Fruit fly (Drosophila melanogaster) whole organism, adult: ENCODE data around the gene CG14441.
A peak's percentile ranks its signal among the peaks of the same experiment; 100 is the strongest.

ENCODE experiments used
- CG11617 ChIP-seq: fragments of 200-800 bp; sonication (Bioruptor generic); optimal IDR thresholded peaks from 2 replicates; lab custom pipeline; 2017; ENCODE audit warnings: mild to moderate bottlenecking, missing biosample characterization, missing genetic modification reagents, missing genetic modification characterization
- CG12768 ChIP-seq: fragments of 200-800 bp; sonication (Bioruptor generic); optimal IDR thresholded peaks from 2 replicates; lab custom pipeline; 2017; ENCODE audit warnings: missing biosample characterization, missing genetic modification characterization, mild to moderate bottlenecking, moderate library complexity, missing genetic modification reagents
- CG14711 ChIP-seq: fragments of 200-800 bp; sonication (Bioruptor generic); optimal IDR thresholded peaks from 2 replicates; lab custom pipeline; 2018; ENCODE audit warnings: missing biosample characterization, mild to moderate bottlenecking, missing genetic modification characterization, moderate library complexity
- CG1620 ChIP-seq: fragments of 200-800 bp; sonication (Bioruptor generic); optimal IDR thresholded peaks from 2 replicates; lab custom pipeline; 2016; ENCODE audit warnings: missing biosample characterization, missing genetic modification characterization
- CG33017 ChIP-seq: fragments of 200-800 bp; sonication (Bioruptor generic); optimal IDR thresholded peaks from 2 replicates; lab custom pipeline; 2018; ENCODE audit warnings: missing biosample characterization, mild to moderate bottlenecking, missing genetic modification characterization, moderate library complexity
- CG5204 ChIP-seq: fragments of 200-800 bp; sonication (Bioruptor generic); optimal IDR thresholded peaks from 2 replicates; lab custom pipeline; 2016; ENCODE audit warnings: missing biosample characterization, missing genetic modification characterization
- CG7045 ChIP-seq: fragments of 200-800 bp; sonication (Bioruptor generic); optimal IDR thresholded peaks from 2 replicates; lab custom pipeline; 2017; ENCODE audit warnings: missing biosample characterization, mild to moderate bottlenecking, missing genetic modification characterization
- CG7101 ChIP-seq: fragments of 200-800 bp; sonication (Bioruptor generic); optimal IDR thresholded peaks from 2 replicates; lab custom pipeline; 2018; ENCODE audit warnings: missing biosample characterization, mild to moderate bottlenecking, missing genetic modification characterization, moderate library complexity
- Clk ChIP-seq: fragments of 200-800 bp; sonication (Bioruptor generic); optimal IDR thresholded peaks from 2 replicates; lab custom pipeline; 2017; ENCODE audit warnings: missing biosample characterization, missing genetic modification characterization
- Crg-1 ChIP-seq: fragments of 200-800 bp; sonication (Bioruptor generic); optimal IDR thresholded peaks from 2 replicates; lab custom pipeline; 2016; ENCODE audit warnings: missing biosample characterization, missing genetic modification characterization
- Hr96 ChIP-seq: fragments of 200-800 bp; sonication (Bioruptor generic); optimal IDR thresholded peaks from 2 replicates; lab custom pipeline; 2016; ENCODE audit warnings: missing biosample characterization, missing genetic modification characterization
- Mnt ChIP-seq: fragments of 200-800 bp; sonication (Bioruptor generic); optimal IDR thresholded peaks from 2 replicates; lab custom pipeline; 2016; ENCODE audit warnings: missing biosample characterization, mild to moderate bottlenecking, missing genetic modification characterization
- bab1 ChIP-seq: fragments of 200-800 bp; sonication (Bioruptor generic); optimal IDR thresholded peaks from 3 replicates; lab custom pipeline; 2019; ENCODE audit warnings: missing biosample characterization, mild to moderate bottlenecking, missing genetic modification characterization, moderate library complexity
- cic ChIP-seq: fragments of 200-800 bp; sonication (Bioruptor generic); optimal IDR thresholded peaks from 2 replicates; lab custom pipeline; 2017; ENCODE audit warnings: missing biosample characterization, mild to moderate bottlenecking, missing genetic modification characterization, moderate library complexity
- cnc ChIP-seq, 2 experiments: fragments of >200 bp; optimal IDR thresholded peaks; 2 replicates each; lab custom pipeline; 2017
- kay ChIP-seq: fragments of 200-800 bp; sonication (Bioruptor generic); peaks from one replicate; lab custom pipeline; 2016; ENCODE audit warnings: missing biosample characterization, missing genetic modification characterization, borderline replicate concordance
- ovo ChIP-seq: fragments of 200-800 bp; sonication (Bioruptor generic); optimal IDR thresholded peaks from 2 replicates; lab custom pipeline; 2016; ENCODE audit warnings: missing biosample characterization, missing genetic modification characterization
- pad ChIP-seq: fragments of 200-800 bp; sonication (Bioruptor generic); optimal IDR thresholded peaks from 3 replicates; lab custom pipeline; 2017; ENCODE audit warnings: missing biosample characterization, missing genetic modification characterization, mild to moderate bottlenecking, moderate library complexity, missing genetic modification reagents
- tj ChIP-seq: fragments of 200-800 bp; sonication (Bioruptor generic); optimal IDR thresholded peaks from 3 replicates; lab custom pipeline; 2017; ENCODE audit warnings: missing biosample characterization, mild to moderate bottlenecking, missing genetic modification characterization, moderate library complexity
- toe ChIP-seq: fragments of 200-800 bp; sonication (Bioruptor generic); optimal IDR thresholded peaks from 2 replicates; lab custom pipeline; 2016; ENCODE audit warnings: missing biosample characterization, missing genetic modification characterization

Gene CG14441

DNA sequence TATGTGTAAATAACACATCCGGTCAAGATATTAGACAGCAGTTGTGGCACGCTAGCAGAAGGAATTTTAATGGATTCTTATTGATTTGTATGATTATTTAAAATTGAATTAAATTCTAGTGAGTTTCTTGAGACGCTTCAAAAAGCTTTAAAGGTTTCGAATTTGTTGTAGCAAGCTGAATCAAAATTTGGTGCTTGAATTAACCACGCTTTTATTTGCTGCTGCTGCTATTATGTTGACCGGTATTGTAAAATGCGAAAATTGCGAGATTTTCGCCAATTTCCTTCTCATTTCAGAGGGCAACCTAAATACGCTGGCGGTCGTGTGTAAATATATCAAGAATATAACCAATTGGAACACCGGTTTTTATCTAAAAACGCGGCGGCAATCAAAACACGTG lies 43.9 kb downstream of the CG14441 start:
- TF ChIP-seq bab1 (GFP tag; lab: Kevin White, UChicago) (no peak), Clk (GFP tag; lab: Kevin White, UChicago) (no peak), Mnt (GFP tag; lab: Kevin White, UChicago) (peak; percentile 65)

DNA sequence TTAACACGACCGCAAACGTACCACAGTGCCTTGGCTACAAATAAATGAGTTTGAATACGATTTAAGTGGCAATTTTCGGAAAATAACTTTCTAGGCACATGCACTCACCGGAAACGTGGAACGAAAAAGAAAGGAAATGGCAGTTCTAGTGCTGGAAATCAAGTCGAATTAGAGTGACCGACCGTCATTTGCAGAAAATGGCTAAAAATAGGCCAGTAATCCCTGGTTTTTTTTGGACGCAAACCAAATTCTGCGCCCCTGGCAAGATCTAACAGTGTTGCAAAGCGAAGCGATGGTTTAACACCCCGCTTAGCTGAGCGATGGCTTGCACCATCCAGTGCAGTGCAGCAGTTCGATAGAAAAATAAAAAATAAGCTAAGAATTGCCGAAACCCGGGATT lies 44.8 kb downstream of the CG14441 start, which contains the start of gene RpL17:
TSS of gene RpL17 (minus strand) at position 151 of the 400 bp plus-strand sequence.
- peak; percentile 95 for TF ChIP-seq CG7101
- TF ChIP-seq tj (GFP tag; lab: Kevin White, UChicago), result peak; percentile 78
- TF ChIP-seq bab1 (GFP tag; lab: Kevin White, UChicago), result peak; percentile 94
- TF ChIP-seq CG1620 (GFP tag; lab: Kevin White, UChicago), result peak; percentile 92
- peak; percentile 97 for TF ChIP-seq Crg-1
- TF ChIP-seq CG14711 (tag; lab: Kevin White, UChicago), result peak; percentile 73
- TF ChIP-seq CG12768, result peak; percentile 10
- no peak for TF ChIP-seq kay (GFP tag; lab: Kevin White, UChicago)
- TF ChIP-seq Clk (GFP tag; lab: Kevin White, UChicago), result peak; percentile 45
- TF ChIP-seq cic (GFP tag; lab: Kevin White, UChicago), result peak; percentile 59
- peak; percentile 72 for TF ChIP-seq CG33017
- peak; percentile 91 for TF ChIP-seq CG11617 (GFP tag; lab: Kevin White, UChicago)
- no peak for TF ChIP-seq cnc (optimal IDR thresholded peaks at IDR 0.05; lab: Kevin White, UChicago)
- TF ChIP-seq Hr96 (GFP tag; lab: Kevin White, UChicago), result peak; percentile 92
- TF ChIP-seq Mnt (GFP tag; lab: Kevin White, UChicago), result peak; percentile 97
- peak; percentile 37 for TF ChIP-seq CG7045 (GFP tag; lab: Kevin White, UChicago)
- peak; percentile 78 for TF ChIP-seq pad (GFP tag; lab: Kevin White, UChicago)
- TF ChIP-seq ovo (GFP tag; lab: Kevin White, UChicago), result peak; percentile 96
- TF ChIP-seq toe (GFP tag; lab: Kevin White, UChicago), result peak; percentile 46
- TF ChIP-seq CG5204, result peak; percentile 52

DNA sequence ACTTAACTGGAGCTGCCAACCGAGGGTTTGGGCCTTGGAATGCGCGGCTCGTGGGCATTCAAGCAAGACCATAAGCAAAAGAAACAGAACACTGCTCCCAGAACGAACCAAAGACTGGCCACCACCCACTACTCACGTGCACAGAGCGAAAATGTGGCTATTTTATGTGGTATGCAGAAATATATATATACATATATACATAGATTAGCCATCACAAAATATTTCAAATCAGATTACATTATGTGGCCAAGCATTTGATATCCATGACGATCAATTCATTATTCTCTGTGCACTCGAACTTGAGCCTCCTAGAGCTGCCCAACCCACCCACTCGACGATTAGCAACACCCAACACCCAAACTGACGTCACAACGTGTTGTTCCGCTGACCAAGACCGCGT lies 46.2 kb downstream of the CG14441 start:
- TF ChIP-seq Mnt (GFP tag; lab: Kevin White, UChicago) (no peak), tj (GFP tag; lab: Kevin White, UChicago) (no peak), toe (GFP tag; lab: Kevin White, UChicago) (no peak), CG11617 (GFP tag; lab: Kevin White, UChicago) (no peak), CG7045 (GFP tag; lab: Kevin White, UChicago) (no peak), Crg-1 (no peak), CG33017 (no peak)

DNA sequence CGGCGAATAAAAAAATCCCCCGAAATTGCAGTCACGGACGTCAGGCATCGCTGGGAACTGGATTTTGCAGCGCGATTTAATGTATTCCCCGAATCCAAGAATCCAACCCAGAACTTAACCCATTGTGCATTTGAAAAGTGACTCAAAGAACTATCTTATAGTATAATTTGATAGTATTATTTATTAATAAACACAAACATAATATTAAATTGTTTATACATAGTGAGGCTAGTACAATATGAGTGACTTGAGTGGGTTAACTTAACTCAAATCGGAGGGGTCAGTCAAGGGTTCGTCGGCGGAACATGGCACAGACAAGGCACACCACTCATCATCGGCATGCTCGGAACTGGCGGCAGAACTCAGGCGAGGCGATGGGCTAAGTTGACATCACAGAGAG lies 46.9 kb downstream of the CG14441 start:
- no peak for TF ChIP-seq Crg-1
- TF ChIP-seq ovo (GFP tag; lab: Kevin White, UChicago), result no peak
- no peak for TF ChIP-seq toe (GFP tag; lab: Kevin White, UChicago)
- no peak for TF ChIP-seq CG14711 (tag; lab: Kevin White, UChicago)
- no peak for TF ChIP-seq tj (GFP tag; lab: Kevin White, UChicago)
- no peak for TF ChIP-seq bab1 (GFP tag; lab: Kevin White, UChicago)

DNA sequence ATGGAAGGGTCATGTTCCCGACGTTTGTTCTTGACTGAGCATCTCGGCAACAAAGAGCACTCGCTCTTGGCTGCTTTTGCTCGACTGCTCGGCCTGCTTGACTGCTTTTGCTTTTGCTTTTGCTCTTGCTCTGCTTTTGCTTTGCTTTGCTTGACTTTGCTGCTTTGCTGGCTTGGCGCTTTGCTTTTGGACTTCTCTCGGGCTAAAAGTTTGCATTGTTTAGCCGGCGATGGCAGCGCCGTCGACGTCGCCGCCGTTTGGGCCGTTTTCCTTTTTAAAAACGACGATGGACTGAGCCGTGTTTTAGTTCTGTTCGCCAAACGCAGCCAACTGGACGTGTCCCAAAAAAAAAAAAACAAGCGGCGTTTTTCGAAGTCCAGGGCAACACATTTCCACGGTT lies 47.9 kb downstream of the CG14441 start, which contains the start of gene CG14439:
TSS of gene CG14439 (plus strand) at position 301 of the 400 bp plus-strand sequence.
- TF ChIP-seq Mnt (GFP tag; lab: Kevin White, UChicago) (no peak), CG7101 (no peak), pad (GFP tag; lab: Kevin White, UChicago) (no peak), CG11617 (GFP tag; lab: Kevin White, UChicago) (no peak), tj (GFP tag; lab: Kevin White, UChicago) (no peak)

DNA sequence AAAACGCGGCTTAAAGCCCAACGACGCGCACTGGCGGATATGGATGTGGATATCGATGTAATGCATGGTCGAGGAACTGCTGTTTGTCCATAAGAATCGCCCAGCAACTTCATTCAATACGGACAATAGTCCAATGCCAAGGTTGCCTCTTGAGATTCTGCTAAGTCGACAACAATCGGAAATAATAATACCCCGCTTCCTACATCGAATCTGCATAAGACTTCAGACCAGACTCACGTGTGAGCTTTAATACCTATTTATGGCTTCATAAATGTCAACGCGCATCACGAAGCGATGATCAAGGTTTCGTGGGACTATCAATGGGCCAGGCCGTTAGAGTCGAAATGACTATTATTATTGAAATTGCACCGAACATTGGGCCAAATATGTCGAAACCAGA lies 52.7 kb downstream of the CG14441 start:
- TF ChIP-seq Clk (GFP tag; lab: Kevin White, UChicago) (no peak), CG7101 (no peak), Crg-1 (no peak), kay (GFP tag; lab: Kevin White, UChicago) (no peak), cic (GFP tag; lab: Kevin White, UChicago) (no peak), toe (GFP tag; lab: Kevin White, UChicago) (no peak), bab1 (GFP tag; lab: Kevin White, UChicago) (no peak), CG14711 (tag; lab: Kevin White, UChicago) (no peak), cnc (optimal IDR thresholded peaks at IDR 0.05; lab: Kevin White, UChicago) (no peak), CG7045 (GFP tag; lab: Kevin White, UChicago) (no peak), CG5204 (no peak), CG1620 (GFP tag; lab: Kevin White, UChicago) (no peak), pad (GFP tag; lab: Kevin White, UChicago) (no peak), CG11617 (GFP tag; lab: Kevin White, UChicago) (no peak), tj (GFP tag; lab: Kevin White, UChicago) (no peak), Hr96 (GFP tag; lab: Kevin White, UChicago) (no peak), ovo (GFP tag; lab: Kevin White, UChicago) (no peak), Mnt (GFP tag; lab: Kevin White, UChicago) (no peak), CG12768 (no peak)

DNA sequence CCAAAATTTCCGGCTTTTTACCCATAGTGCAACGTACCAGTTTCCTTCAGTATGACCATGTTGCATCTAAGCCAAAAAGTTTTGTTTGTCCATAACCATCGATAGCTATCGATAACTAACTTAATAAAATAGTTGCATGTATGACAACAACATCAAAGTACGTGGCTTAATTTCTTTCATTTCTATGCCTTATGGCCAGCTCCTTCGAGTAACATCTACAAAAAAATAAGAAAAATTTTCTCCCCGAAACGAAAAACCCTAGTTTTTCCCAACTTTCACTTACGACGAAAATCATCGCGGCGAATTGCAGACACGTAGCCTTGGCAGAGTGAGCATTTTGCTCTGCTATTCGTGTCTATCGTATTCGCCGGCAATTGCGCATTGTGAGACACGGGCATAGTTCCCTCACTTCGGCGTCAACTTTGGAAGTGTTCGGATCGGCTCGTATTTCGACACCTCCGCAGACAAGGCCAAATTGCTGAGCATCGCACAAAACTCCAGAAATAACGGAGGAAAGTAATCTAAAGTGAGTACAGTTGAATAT lies 56.9 kb downstream of the CG14441 start, which contains the start of gene sov:
TSS of gene sov (plus strand) at position 148 of the 544 bp plus-strand sequence.
- TF ChIP-seq bab1 (GFP tag; lab: Kevin White, UChicago), result no peak
- TF ChIP-seq Mnt (GFP tag; lab: Kevin White, UChicago), result no peak
- no peak for TF ChIP-seq CG7101
- peak; percentile 6 for TF ChIP-seq toe (GFP tag; lab: Kevin White, UChicago)
- peak; percentile 34 for TF ChIP-seq ovo (GFP tag; lab: Kevin White, UChicago)
- TF ChIP-seq CG1620 (GFP tag; lab: Kevin White, UChicago), result no peak
- no peak for TF ChIP-seq cic (GFP tag; lab: Kevin White, UChicago)
- peak; percentile 79 for TF ChIP-seq tj (GFP tag; lab: Kevin White, UChicago)
- TF ChIP-seq Clk (GFP tag; lab: Kevin White, UChicago), result no peak
- TF ChIP-seq Hr96 (GFP tag; lab: Kevin White, UChicago), result no peak
- TF ChIP-seq CG7045 (GFP tag; lab: Kevin White, UChicago), result no peak
- TF ChIP-seq CG12768, result no peak
- no peak for TF ChIP-seq CG5204
- TF ChIP-seq CG11617 (GFP tag; lab: Kevin White, UChicago), result peak; percentile 16
- TF ChIP-seq CG33017, result no peak
- TF ChIP-seq pad (GFP tag; lab: Kevin White, UChicago), result no peak
- peak; percentile 23 for TF ChIP-seq Crg-1
- no peak for TF ChIP-seq CG14711 (tag; lab: Kevin White, UChicago)
- no peak for TF ChIP-seq cnc (optimal IDR thresholded peaks at IDR 0.05; lab: Kevin White, UChicago)
- no peak for TF ChIP-seq kay (GFP tag; lab: Kevin White, UChicago)
